Fruit fly (Drosophila melanogaster) ovary, adult (tissue): ENCODE measurements around the gene RpS19a.

Experiments used
- CG17801 ChIP-seq: fragments of 200-800 bp; optimal IDR thresholded peaks from 2 replicates; lab custom pipeline; 2019; ENCODE audit warnings: missing biosample characterization, mild to moderate bottlenecking, missing genetic modification characterization, moderate library complexity; ENCODE audit not compliant: partially characterized antibody

Gene RpS19a

DNA sequence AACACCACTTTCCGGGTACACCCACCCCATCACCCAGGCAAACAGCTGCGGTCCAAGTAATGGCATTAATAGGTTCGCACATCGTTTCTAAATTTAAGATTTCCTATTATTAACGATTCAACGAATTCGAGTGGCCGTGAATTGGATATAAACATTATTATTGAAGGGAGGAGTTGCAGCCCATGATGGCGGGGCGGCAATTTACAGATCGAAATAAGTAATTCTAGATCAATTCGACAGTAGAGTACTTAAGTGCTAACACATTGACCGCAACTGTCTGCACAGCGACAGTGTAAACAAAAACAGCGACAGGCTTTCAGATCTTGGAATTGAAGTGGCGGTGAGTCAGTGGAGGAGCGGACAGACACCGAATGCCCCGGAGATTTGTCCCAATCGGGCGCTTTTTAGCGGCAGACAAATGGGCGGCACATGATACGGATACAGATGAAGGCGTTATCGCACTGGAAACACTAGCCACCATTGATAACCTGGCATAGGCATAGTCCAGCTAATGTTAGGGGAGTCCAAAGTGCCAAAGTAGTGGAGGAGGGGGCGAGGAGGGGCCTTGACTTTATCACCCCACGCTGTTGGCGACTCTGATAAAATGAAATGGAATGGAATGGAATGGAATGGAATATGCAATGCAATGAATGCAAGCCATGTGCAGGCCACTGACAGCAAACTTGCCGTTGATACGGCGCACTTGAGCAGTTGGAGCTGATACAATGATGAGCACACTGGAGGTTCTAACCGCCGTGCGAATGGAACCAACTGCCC is 4.3 kb upstream of the RpS19a start:
- no peak for TF ChIP-seq CG17801 (GFP tag; lab: Kevin White, UChicago)

DNA sequence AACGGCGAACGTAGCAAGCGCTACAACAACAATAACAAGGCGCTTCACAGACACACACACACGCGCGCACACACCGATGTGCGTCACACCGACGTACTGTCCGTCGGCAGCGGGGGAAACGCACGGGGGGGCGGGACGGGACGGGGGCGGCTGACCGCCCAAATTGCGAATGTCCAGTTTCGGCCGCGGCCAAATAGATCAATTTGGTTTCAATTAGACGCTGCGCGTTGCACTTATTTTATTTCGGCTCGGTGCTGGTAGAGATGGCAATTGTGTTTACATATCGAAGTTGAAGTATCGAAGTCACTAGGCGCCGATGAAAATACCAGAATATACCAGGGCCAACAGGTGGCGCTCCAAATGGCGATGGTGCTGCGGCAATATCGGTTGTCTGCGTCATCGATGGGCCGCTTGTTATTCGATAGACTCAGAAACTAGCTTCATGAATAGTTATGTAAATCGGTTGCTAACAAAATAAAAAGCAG is 546 bp upstream of the RpS19a start, which contains the start of gene Rok:
Gene Rok (minus strand): TSS at position 309 of the 485 bp plus-strand sequence.
- no peak for TF ChIP-seq CG17801 (GFP tag; lab: Kevin White, UChicago)

DNA sequence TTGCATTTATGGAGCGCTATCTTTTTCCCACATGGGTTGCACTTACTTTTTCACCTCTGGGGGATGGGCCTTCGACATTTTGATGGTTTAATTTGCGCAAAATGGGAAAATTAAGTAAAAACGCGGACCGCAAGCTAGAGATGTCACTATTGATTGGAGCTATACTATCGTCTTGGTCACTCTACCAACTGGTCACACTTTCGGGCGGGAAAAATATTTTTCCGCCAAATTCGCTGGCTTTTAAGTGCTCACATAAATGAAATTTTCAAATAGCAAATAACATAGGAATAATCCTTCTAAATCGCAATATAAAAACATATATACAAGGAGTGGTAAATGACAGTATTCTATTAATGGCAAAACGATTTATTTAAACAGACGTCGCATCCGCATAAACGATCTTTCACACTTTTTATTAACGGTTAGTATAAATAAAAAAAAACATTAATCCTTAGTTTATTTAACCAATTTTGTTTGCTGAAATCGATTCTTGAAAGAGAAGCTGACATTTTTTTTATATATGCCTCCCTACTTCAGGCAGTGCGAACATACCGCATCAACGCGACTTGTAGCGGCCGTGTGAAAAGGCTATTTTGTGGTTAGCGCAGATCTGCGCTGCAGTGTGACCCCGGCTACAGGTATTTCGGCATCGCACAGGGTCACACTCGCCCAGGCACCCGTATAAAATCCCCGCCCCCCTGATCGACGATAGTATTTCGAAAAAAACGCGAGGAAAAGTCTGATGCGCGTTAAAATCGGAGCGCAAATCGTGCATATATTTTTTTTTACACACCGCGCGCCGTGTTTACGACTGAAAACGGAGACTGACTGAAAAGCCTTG is 2.8 kb downstream of the RpS19a start, which contains the start of the genes SNRPG and mthl1:
Gene SNRPG (minus strand): TSS at position 160 of the 841 bp plus-strand sequence.
Gene mthl1 (plus strand): TSS at position 709 of the 841 bp plus-strand sequence.
- TF ChIP-seq CG17801 (GFP tag; lab: Kevin White, UChicago) = no peak

DNA sequence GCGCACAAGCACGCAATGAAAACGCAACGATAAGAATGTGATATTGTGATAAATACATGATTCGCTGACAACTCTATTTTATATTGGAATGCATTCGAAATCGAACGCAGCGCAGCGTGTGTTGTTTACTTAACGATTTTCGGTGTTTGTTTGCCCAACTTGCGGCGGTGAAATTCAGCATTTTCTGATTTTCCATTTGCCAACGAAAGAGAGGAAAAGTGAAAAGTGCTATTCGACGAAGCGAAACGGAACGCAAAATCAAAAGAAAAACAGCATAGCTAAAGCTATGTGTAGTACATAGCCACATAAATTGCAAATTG is 3.4 kb downstream of the RpS19a start:
- TF ChIP-seq CG17801 (GFP tag; lab: Kevin White, UChicago) = no peak

DNA sequence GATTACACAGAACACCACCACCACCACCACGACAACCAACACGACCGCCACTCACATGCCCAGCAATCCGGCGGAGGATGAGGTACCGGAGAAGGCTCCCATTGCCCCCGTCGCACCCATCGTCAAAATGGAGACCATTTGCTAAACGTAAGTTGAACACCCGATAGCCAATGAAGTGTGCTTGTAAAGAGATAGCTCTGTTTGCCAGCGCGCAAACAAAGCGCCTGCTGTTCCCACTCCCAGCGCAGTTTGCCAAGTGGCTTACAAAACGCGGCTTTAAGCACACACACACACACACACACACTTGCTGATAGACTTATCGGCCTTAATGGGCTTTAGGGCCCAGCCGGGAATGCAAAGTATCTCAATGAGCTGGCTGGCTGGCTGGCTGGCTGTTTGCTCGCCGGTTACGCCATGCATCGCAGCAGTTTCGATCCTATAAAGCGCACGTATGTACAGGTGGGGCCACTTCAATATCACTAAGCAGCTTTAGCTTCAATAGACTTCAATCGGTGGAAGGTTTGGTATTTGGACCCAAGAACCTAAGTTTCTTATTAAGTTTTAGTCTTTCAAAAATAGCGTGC is 5.8 kb downstream of the RpS19a start:
- TF ChIP-seq CG17801 (GFP tag; lab: Kevin White, UChicago) = no peak

DNA sequence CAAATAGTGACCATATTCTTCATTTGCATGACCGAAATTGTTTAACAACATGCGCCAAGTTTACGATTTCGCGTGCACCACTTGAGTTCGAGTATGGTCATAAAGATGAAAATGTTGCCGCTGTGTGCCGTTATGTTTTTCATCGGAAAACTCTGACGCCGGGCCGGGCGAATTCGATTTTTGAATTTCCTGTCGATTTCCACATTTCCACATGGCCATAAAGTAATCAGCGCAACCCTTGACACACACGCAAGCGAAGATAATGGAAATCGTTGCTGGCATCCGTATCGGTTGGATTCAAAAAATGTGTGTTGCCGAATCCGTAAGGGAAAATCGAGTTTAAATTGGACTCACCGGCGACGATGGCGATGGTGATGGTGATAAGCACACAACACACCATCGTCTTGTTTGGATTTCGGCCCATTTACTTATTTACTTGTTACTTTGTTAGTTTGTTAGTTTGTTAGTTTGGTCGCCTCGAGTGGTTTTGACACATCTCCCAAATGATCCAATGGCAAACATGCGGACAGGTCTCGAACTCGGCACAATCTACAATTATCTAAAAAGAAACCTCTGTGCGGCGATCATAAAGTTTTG is 6.9 kb downstream of the RpS19a start:
- TF ChIP-seq CG17801 (GFP tag; lab: Kevin White, UChicago) = no peak

DNA sequence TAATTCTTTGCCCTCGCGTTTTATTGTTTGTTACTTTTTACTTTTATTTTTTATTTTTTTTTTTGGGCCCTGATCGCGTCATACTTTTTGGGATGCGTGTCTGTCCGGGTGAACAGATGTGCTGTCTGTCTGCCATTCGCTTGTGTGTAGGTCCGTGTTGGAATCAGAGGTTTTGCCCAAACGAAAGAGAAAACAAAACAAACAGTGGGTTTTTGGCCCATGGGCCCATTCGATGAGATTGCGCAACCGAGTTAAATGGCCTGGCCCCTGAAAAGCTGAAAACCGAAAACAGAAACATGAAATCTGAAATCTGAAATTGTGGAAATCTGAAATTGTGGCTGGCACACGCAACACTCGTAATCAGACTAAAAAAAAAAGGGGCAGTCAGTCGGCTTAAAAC is 7.8 kb downstream of the RpS19a start:
- no peak for TF ChIP-seq CG17801 (GFP tag; lab: Kevin White, UChicago)

DNA sequence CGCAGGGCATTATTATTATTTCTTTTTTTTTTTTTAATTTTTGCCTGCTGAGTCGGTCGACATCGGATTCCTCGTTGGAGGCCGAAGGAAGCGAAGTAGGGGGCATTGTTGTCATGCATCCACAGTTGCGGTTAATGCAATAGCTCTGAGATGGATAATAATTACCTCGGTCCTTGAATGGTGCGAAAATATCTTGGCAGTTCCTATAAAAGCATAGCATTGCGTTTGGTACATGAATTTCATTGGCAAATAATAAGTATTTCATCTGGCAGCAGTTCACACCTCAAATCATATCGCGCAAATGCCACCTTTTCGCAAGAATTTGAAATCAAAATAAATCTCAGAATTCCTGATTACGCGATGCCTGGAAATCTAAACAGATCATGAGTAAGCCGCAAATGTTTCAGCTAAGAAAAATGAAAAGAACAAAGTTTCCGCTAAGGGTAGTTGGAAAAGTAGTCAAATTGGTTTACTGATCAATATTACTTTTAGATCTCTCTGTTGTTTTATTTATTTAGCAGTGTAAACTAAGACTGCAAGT is 9.5 kb downstream of the RpS19a start:
- no peak for TF ChIP-seq CG17801 (GFP tag; lab: Kevin White, UChicago)

DNA sequence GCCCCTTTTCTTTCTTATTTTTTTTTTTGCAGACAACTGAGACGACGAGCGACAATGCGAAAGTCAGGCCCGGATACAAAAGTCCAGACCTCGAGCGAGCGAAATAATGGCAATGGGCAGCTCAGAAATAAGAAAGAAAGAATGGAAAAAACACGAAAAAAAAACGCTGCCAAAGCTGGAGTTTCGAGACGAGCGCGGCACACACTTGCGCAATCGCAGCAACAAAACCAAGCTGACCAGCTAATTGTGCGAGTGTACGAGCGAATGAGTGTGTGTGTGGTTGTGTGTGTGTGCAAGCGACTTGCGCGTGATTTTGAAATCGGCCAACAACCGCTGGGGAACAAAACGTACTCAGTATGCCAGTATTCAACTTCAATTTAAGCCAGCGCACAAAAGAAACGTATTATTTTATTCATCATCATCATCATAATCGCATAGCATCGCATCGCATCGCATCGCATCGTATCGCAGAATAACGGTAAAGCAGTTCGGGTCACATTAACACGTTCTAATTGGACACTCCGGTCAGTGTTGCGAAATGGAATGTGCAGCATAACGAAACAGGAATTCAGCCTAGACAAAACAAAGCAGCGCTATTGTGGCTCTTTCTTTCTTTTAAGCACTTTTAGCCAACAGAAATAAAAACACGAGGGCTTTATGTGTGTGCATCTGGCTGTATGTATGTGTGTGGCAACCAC is 10.2 kb downstream of the RpS19a start:
- TF ChIP-seq CG17801 (GFP tag; lab: Kevin White, UChicago) = no peak

DNA sequence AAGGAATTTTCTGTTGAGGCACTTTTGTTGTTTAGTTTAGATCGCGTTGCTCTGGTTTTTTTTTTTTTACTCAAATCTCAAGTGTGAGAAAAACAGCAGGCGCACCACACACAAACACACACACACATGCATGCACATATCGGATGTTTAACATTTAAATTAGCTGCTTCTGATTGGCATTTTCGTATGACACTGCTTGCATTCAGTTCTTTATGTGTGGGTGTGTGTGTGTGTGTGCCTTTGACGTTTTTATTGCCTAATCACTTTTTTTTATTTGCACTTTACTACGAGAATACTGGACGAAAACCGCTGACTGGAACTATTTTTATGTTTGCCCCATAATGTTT is 10.7 kb downstream of the RpS19a start:
- no peak for TF ChIP-seq CG17801 (GFP tag; lab: Kevin White, UChicago)

DNA sequence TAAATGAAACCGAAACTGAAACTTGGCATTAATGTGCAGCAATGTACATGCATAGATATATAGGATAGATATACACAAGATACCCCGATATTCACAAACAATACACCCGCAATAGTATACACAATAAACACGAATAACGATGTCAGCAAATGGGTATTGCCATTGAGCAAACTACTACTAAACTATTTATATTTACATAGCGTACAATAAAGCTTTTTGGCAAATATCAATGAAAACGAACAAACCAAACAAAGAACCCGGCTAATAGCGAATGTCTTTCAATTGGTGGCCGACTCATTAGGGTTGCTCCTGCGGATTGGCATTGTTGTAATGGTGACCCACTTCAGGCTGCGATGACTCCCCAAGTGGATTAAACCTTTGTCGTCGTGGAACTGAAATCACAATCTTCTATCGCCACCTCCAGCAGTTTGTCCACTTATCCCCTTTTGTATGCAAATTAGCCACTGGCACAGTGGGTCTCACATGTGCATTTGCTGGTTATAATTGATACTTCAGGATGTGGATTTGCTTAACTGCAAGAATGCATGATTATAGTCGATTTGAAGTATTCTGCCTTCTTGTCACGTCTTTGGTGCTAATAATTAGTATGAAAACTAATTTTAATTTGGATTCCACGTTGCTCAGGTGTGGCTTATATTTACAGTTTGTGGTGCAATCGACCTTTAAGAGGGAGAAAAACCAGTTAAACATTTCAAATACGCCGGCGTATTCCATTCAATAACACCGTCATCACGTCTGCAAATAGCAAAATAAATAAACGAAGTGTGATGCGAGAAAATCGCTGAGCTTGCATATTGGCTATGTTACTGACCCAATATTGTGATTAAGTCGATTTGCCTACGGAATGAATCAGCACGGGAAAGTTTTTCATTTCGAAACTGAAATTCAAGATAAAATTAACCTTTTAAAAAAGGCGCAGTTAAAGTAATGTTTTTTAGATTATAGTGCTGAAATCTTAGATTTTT is 12.7 kb downstream of the RpS19a start:
- no peak for TF ChIP-seq CG17801 (GFP tag; lab: Kevin White, UChicago)

DNA sequence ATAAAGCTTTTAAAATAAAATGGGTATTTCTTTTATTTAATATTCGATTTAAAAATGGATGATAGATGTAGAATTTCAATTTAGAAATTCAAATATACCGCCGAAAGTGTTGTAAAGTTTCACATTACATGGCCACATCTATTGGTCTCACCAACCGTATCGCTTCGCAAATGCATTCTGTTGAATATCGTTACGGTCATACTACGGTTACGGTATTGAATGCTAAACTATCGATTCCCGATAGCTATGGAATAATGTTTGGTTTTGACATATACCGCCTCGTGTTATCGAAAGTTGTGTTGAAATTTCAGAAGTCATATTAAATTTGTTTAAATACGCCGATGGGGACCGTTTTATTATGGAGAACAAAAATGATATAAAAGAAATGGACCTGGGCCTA is 13.4 kb downstream of the RpS19a start, which contains the start of the genes CG32573 and CG42512:
Gene CG32573 (plus strand): TSS at position 279 of the 400 bp plus-strand sequence.
Gene CG42512 (plus strand): TSS at position 279 of the 400 bp plus-strand sequence.
- TF ChIP-seq CG17801 (GFP tag; lab: Kevin White, UChicago) = no peak

DNA sequence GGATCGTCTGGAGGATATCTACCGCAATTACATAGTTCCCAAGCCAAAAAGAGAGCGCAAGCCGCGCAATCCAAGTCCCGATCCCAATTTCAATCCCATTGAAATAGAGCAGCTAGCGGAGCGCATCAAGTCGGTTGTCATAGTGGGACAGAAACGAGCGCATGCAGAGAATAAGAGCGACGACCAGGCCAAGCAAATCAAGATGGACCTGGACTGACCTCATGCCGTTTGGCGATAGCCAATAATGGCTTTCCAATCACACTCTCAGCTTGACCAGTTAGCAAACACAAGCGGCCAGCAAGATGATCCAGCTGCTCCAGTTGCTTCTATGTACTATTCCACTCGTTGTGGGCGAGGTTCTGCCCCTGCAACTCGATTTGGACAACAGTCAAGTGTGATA is 13.9 kb downstream of the RpS19a start:
- TF ChIP-seq CG17801 (GFP tag; lab: Kevin White, UChicago) = no peak
